Fruit fly (Drosophila melanogaster): ENCODE data around the gene CG43102.

DNA sequence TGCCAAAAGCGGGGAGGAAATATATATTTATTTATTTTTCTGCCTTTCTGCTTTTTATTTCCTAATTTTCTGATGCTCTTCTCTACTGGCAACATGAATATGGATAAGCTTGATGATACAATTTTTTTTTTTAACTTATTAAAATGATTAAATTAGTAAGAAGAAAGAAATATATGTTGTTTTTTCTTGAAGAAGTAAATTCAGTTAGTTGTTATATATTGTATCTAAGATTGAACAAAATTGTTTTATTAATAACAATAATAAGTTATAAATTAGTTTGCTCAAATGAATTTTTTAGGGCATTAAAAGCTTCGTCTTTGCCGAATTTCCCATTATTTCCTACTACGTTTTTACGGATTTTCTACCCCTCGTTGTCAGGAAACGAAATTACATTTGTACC is 36.2 kb upstream of the CG43102 start:
- no peak for TF ChIP-seq ewg (GFP tag; optimal IDR thresholded peaks at IDR 0.05)
- no peak for TF ChIP-seq lab (GFP tag; optimal IDR thresholded peaks at IDR 0.05)
- no peak for TF ChIP-seq MESR4 (GFP tag; optimal IDR thresholded peaks at IDR 0.05)
- TF ChIP-seq pnt (GFP tag; optimal IDR thresholded peaks at IDR 0.05), result no peak
- TF ChIP-seq CG43689 (GFP tag; IDR thresholded peaks at IDR 0.05), result no peak
- TF ChIP-seq CG8290 (GFP tag; optimal IDR thresholded peaks at IDR 0.05), result no peak
- TF ChIP-seq CG8290 (tag; optimal IDR thresholded peaks at IDR 0.05), result no peak
- TF ChIP-seq mam (GFP tag; optimal IDR thresholded peaks at IDR 0.05), result no peak
- TF ChIP-seq CG33213 (GFP tag; optimal IDR thresholded peaks at IDR 0.05), result no peak
- no peak for TF ChIP-seq pb (GFP tag; optimal IDR thresholded peaks at IDR 0.05)
- no peak for TF ChIP-seq CG1603 (tag; optimal IDR thresholded peaks at IDR 0.05)
- TF ChIP-seq sima (GFP tag; optimal IDR thresholded peaks at IDR 0.05), result no peak
- no peak for TF ChIP-seq kah (GFP tag; optimal IDR thresholded peaks at IDR 0.05)
- TF ChIP-seq Hey (tag; optimal IDR thresholded peaks at IDR 0.05), result no peak

All from whole organism, embryonic.